Fruit fly (Drosophila melanogaster): Measurements from ENCODE around the gene tnc.

The tnc gene

dm6 chr3R:25012016-25012415, 27.8 kb downstream of the tnc start:
- TF ChIP-seq GATAd (GFP tag; optimal IDR thresholded peaks at IDR 0.05) = no peak
- no peak for TF ChIP-seq woc (GFP tag; optimal IDR thresholded peaks at IDR 0.05)
- TF ChIP-seq Hr78 (GFP tag; optimal IDR thresholded peaks at IDR 0.05) = no peak
- no peak for TF ChIP-seq Jra (GFP tag; optimal IDR thresholded peaks at IDR 0.05)
- TF ChIP-seq br (GFP tag; optimal IDR thresholded peaks at IDR 0.05) = no peak
- TF ChIP-seq rgr (GFP tag; optimal IDR thresholded peaks at IDR 0.05) = no peak
- no peak for TF ChIP-seq lola (GFP tag; optimal IDR thresholded peaks at IDR 0.05)
- no peak for TF ChIP-seq dsf (GFP tag; optimal IDR thresholded peaks at IDR 0.05; ENCODE audit: borderline replicate concordance)
- TF ChIP-seq Mio (GFP tag; optimal IDR thresholded peaks at IDR 0.05) = no peak
- no peak for TF ChIP-seq sv (GFP tag; optimal IDR thresholded peaks at IDR 0.05)
- no peak for TF ChIP-seq Dif (GFP tag; optimal IDR thresholded peaks at IDR 0.05; ENCODE audit: partially characterized antibody)

- TF ChIP-seq fru (GFP tag; optimal IDR thresholded peaks at IDR 0.05) (no peak), Jra (GFP tag; optimal IDR thresholded peaks at IDR 0.05) (no peak), Dif (GFP tag; optimal IDR thresholded peaks at IDR 0.05; ENCODE audit: partially characterized antibody) (no peak), N (GFP tag; optimal IDR thresholded peaks at IDR 0.05) (no peak), Hr83 (GFP tag; optimal IDR thresholded peaks at IDR 0.05; ENCODE audit: poor library complexity, severe bottlenecking) (no peak), psq (GFP tag; optimal IDR thresholded peaks at IDR 0.05) (no peak), CG32264 (GFP tag; optimal IDR thresholded peaks at IDR 0.05) (no peak), usp (GFP tag; optimal IDR thresholded peaks at IDR 0.05) (no peak), CG9705 (GFP tag; optimal IDR thresholded peaks at IDR 0.05) (no peak), Mio (GFP tag; optimal IDR thresholded peaks at IDR 0.05) (no peak), sv (GFP tag; optimal IDR thresholded peaks at IDR 0.05) (no peak), CrebA (GFP tag; optimal IDR thresholded peaks at IDR 0.05; ENCODE audit: borderline replicate concordance) (no peak), woc (GFP tag; optimal IDR thresholded peaks at IDR 0.05) (no peak), brk (GFP tag; optimal IDR thresholded peaks at IDR 0.05) (no peak), Sp1 (GFP tag; optimal IDR thresholded peaks at IDR 0.05) (no peak)
These were observed 38.9 kb downstream of the tnc start, which contains the start of gene beta4GalT7 for dm6 chr3R:25023056-25023455. Gene beta4GalT7, plus strand, starts transcription at chr3R:25023256.

- peak; percentile 14 to 94 for TF ChIP-seq foxo (GFP tag; optimal IDR thresholded peaks at IDR 0.05)
- peak; percentile 93 for TF ChIP-seq Jra (GFP tag; optimal IDR thresholded peaks at IDR 0.05)
- peak; percentile 84 for TF ChIP-seq GATAd (GFP tag; optimal IDR thresholded peaks at IDR 0.05)
- TF ChIP-seq psq (GFP tag; optimal IDR thresholded peaks at IDR 0.05) = peak; percentile 83
- no peak for TF ChIP-seq dmrt93B (GFP tag; optimal IDR thresholded peaks at IDR 0.05)
- no peak for TF ChIP-seq usp (GFP tag; optimal IDR thresholded peaks at IDR 0.05)
- no peak for TF ChIP-seq lola (GFP tag; optimal IDR thresholded peaks at IDR 0.05)
- TF ChIP-seq jim (GFP tag; optimal IDR thresholded peaks at IDR 0.05) = peak; percentile 70
- TF ChIP-seq fru (GFP tag; optimal IDR thresholded peaks at IDR 0.05) = peak; percentile 93
- TF ChIP-seq Abd-B (GFP tag; optimal IDR thresholded peaks at IDR 0.05) = no peak
- no peak for TF ChIP-seq dl (GFP tag; optimal IDR thresholded peaks at IDR 0.05; ENCODE audit: insufficient read depth in 1 of 2, partially characterized antibody in 2 of 2)
- no peak for TF ChIP-seq N (GFP tag; optimal IDR thresholded peaks at IDR 0.05)
- TF ChIP-seq br (GFP tag; optimal IDR thresholded peaks at IDR 0.05) = peak; percentile 93
- peak; percentile 92 for TF ChIP-seq ey (GFP tag; optimal IDR thresholded peaks at IDR 0.05)
- peak; percentile 92 for TF ChIP-seq HLH106 (tag; optimal IDR thresholded peaks at IDR 0.05)
- TF ChIP-seq Vsx2 (GFP tag; optimal IDR thresholded peaks at IDR 0.05; ENCODE audit: partially characterized antibody) = peak; percentile 54
- peak; percentile 98 for TF ChIP-seq Hr83 (GFP tag; optimal IDR thresholded peaks at IDR 0.05; ENCODE audit: poor library complexity, severe bottlenecking)
- peak; percentile 87 for TF ChIP-seq OdsH (GFP tag; optimal IDR thresholded peaks at IDR 0.05)
- TF ChIP-seq Dfd (GFP tag; optimal IDR thresholded peaks at IDR 0.05) = no peak
- peak; percentile 85 for TF ChIP-seq woc (GFP tag; optimal IDR thresholded peaks at IDR 0.05)
- TF ChIP-seq h (GFP tag; optimal IDR thresholded peaks at IDR 0.05) = peak; percentile 95
- TF ChIP-seq Hnf4 (GFP tag; optimal IDR thresholded peaks at IDR 0.05) = no peak
- TF ChIP-seq Dif (GFP tag; optimal IDR thresholded peaks at IDR 0.05; ENCODE audit: partially characterized antibody) = no peak
- no peak for TF ChIP-seq CrebA (GFP tag; optimal IDR thresholded peaks at IDR 0.05; ENCODE audit: borderline replicate concordance)
- no peak for TF ChIP-seq Rel (GFP tag; optimal IDR thresholded peaks at IDR 0.05)
- peak; percentile 76 for TF ChIP-seq Rel (tag; optimal IDR thresholded peaks at IDR 0.05)
- TF ChIP-seq Sp1 (GFP tag; optimal IDR thresholded peaks at IDR 0.05) = peak; percentile 90
- no peak for TF ChIP-seq brk (GFP tag; optimal IDR thresholded peaks at IDR 0.05)
- TF ChIP-seq sv (GFP tag; optimal IDR thresholded peaks at IDR 0.05) = peak; percentile 95
- TF ChIP-seq pan (optimal IDR thresholded peaks at IDR 0.05) = no peak
- peak; percentile 46 for TF ChIP-seq Myc (optimal IDR thresholded peaks at IDR 0.05)
- peak; percentile 94 for TF ChIP-seq rgr (GFP tag; optimal IDR thresholded peaks at IDR 0.05)
- peak; percentile 60 for TF ChIP-seq Mio (GFP tag; optimal IDR thresholded peaks at IDR 0.05)
- no peak for TF ChIP-seq tai (GFP tag; optimal IDR thresholded peaks at IDR 0.05)
- no peak for TF ChIP-seq sage (GFP tag; optimal IDR thresholded peaks at IDR 0.05)
- TF ChIP-seq dsf (GFP tag; optimal IDR thresholded peaks at IDR 0.05; ENCODE audit: borderline replicate concordance) = peak; percentile 85
- peak; percentile 87 for TF ChIP-seq CG32264 (GFP tag; optimal IDR thresholded peaks at IDR 0.05)
- TF ChIP-seq CG9705 (GFP tag; optimal IDR thresholded peaks at IDR 0.05) = peak; percentile 88
- TF ChIP-seq Hr78 (GFP tag; optimal IDR thresholded peaks at IDR 0.05) = no peak
These were observed 40.8 kb downstream of the tnc start, which contains the start of the genes EMC6 and Hr96 for dm6 chr3R:25024895-25025557. Gene EMC6, minus strand, starts transcription at chr3R:25025017. Gene Hr96, plus strand, starts transcription at chr3R:25025235.
